Fruit fly (Drosophila melanogaster) whole organism, embryonic: ENCODE data around the gene Best4.

Experiments
- BEAF-32 ChIP-seq: fragments of 200-800 bp; sonication (Bioruptor generic); optimal IDR thresholded peaks from 3 replicates; lab custom pipeline; 2017; ENCODE audit warnings: missing biosample characterization, missing genetic modification characterization, mild to moderate bottlenecking, moderate library complexity, missing genetic modification reagents
- CG10654 ChIP-seq: fragments of 200-800 bp; sonication (Bioruptor generic); optimal IDR thresholded peaks from 2 replicates; lab custom pipeline; 2016; ENCODE audit warnings: missing biosample characterization, missing genetic modification characterization
- CG10959 ChIP-seq: fragments of 200-800 bp; sonication (Bioruptor generic); IDR thresholded peaks from 2 replicates; pipeline ENCODE4 v1.3.6; 2022; ENCODE audit warnings: missing biosample characterization, missing genetic modification characterization
- CG12219 ChIP-seq: fragments of 200-800 bp; sonication (Bioruptor generic); optimal IDR thresholded peaks from 3 replicates; lab custom pipeline; 2018; ENCODE audit warnings: missing biosample characterization, mild to moderate bottlenecking, missing genetic modification characterization
- CG12659 ChIP-seq: fragments of 200-800 bp; sonication (Bioruptor generic); optimal IDR thresholded peaks from 3 replicates; lab custom pipeline; 2017; ENCODE audit warnings: mild to moderate bottlenecking, missing biosample characterization, missing genetic modification reagents, missing genetic modification characterization
- CG12942 ChIP-seq: fragments of 200-800 bp; sonication (Bioruptor generic); optimal IDR thresholded peaks from 3 replicates; lab custom pipeline; 2016; ENCODE audit warnings: missing biosample characterization, missing genetic modification characterization
- CG13123 ChIP-seq: fragments of 200-800 bp; sonication (Bioruptor generic); optimal IDR thresholded peaks from 2 replicates; lab custom pipeline; 2016; ENCODE audit warnings: missing biosample characterization, missing genetic modification characterization
- CG13424 ChIP-seq: fragments of 200-800 bp; sonication (Bioruptor generic); optimal IDR thresholded peaks from 2 replicates; lab custom pipeline; 2019; ENCODE audit warnings: missing biosample characterization, mild to moderate bottlenecking, missing genetic modification characterization, moderate library complexity
- CG15696 ChIP-seq: fragments of 200-800 bp; sonication (Bioruptor generic); optimal IDR thresholded peaks from 2 replicates; lab custom pipeline; 2019; ENCODE audit warnings: missing biosample characterization, mild to moderate bottlenecking, missing genetic modification characterization, moderate library complexity
- CG17612 ChIP-seq: fragments of 200-800 bp; sonication (Bioruptor generic); IDR thresholded peaks from 2 replicates; pipeline ENCODE4 v1.3.6; 2022; ENCODE audit warnings: missing biosample characterization, missing genetic modification characterization
- CG18011 ChIP-seq: fragments of 200-800 bp; sonication (Bioruptor generic); optimal IDR thresholded peaks from 2 replicates; lab custom pipeline; 2017; ENCODE audit warnings: missing biosample characterization, missing genetic modification characterization, mild to moderate bottlenecking, moderate library complexity, missing genotype
- CG18476 ChIP-seq: fragments of 200-800 bp; sonication (Bioruptor generic); optimal IDR thresholded peaks from 2 replicates; lab custom pipeline; 2016; ENCODE audit warnings: missing biosample characterization, mild to moderate bottlenecking, missing genetic modification characterization
- CG2199 ChIP-seq: fragments of 200-800 bp; sonication (Bioruptor generic); IDR thresholded peaks from 3 replicates; pipeline ENCODE4 v1.3.6; 2022; ENCODE audit warnings: missing biosample characterization, missing genetic modification characterization
- CG2712 ChIP-seq: fragments of 200-800 bp; optimal IDR thresholded peaks from 3 replicates; lab custom pipeline; 2019; ENCODE audit warnings: missing biosample characterization, mild to moderate bottlenecking, missing genetic modification characterization, moderate library complexity
- CG30431 ChIP-seq: fragments of 200-800 bp; sonication (Bioruptor generic); optimal IDR thresholded peaks from 2 replicates; lab custom pipeline; 2017; ENCODE audit warnings: missing biosample characterization, missing genetic modification characterization
- CG3065 ChIP-seq: fragments of 200-800 bp; sonication (Bioruptor generic); optimal IDR thresholded peaks from 2 replicates; lab custom pipeline; 2016; ENCODE audit warnings: missing biosample characterization, missing genetic modification characterization
- CG3163 ChIP-seq: fragments of 200-800 bp; sonication (Bioruptor generic); optimal IDR thresholded peaks from 3 replicates; lab custom pipeline; 2016; ENCODE audit warnings: missing biosample characterization, missing genetic modification characterization
- CG4820 ChIP-seq: fragments of 200-800 bp; sonication (Bioruptor generic); optimal IDR thresholded peaks from 3 replicates; lab custom pipeline; 2016; ENCODE audit warnings: missing biosample characterization, missing genetic modification characterization
- CG6689 ChIP-seq: fragments of 200-800 bp; sonication (Bioruptor generic); IDR thresholded peaks from 2 replicates; pipeline ENCODE4 v1.3.6; 2022; ENCODE audit warnings: missing biosample characterization, missing genetic modification characterization
- CG9727 ChIP-seq: fragments of 200-800 bp; sonication (Bioruptor generic); optimal IDR thresholded peaks from 3 replicates; lab custom pipeline; 2017; ENCODE audit warnings: missing biosample characterization, mild to moderate bottlenecking, missing genetic modification characterization
- CG9876 ChIP-seq: fragments of 200-800 bp; sonication (Bioruptor generic); optimal IDR thresholded peaks from 2 replicates; lab custom pipeline; 2016; ENCODE audit warnings: missing biosample characterization, missing genetic modification characterization
- Hand ChIP-seq: fragments of 200-800 bp; sonication (Bioruptor generic); optimal IDR thresholded peaks from 2 replicates; lab custom pipeline; 2017; ENCODE audit warnings: mild to moderate bottlenecking, missing biosample characterization, missing genetic modification reagents, missing genetic modification characterization
- Nf-YC ChIP-seq: fragments of 200-800 bp; optimal IDR thresholded peaks from 3 replicates; lab custom pipeline; 2019; ENCODE audit warnings: missing biosample characterization, mild to moderate bottlenecking, missing genetic modification characterization, moderate library complexity
- Oaz ChIP-seq: fragments of 200-800 bp; sonication (Bioruptor generic); IDR thresholded peaks from 2 replicates; pipeline ENCODE4 v1.3.6; 2022; ENCODE audit warnings: missing biosample characterization, missing genetic modification characterization
- Sox100B ChIP-seq: fragments of 200-800 bp; sonication (Bioruptor generic); optimal IDR thresholded peaks from 3 replicates; lab custom pipeline; 2018; ENCODE audit warnings: missing biosample characterization, mild to moderate bottlenecking, missing genetic modification characterization
- Usf ChIP-seq: fragments of 200-800 bp; sonication (Bioruptor generic); optimal IDR thresholded peaks from 2 replicates; lab custom pipeline; 2017; ENCODE audit warnings: missing genotype, missing biosample characterization, missing genetic modification characterization
- ac ChIP-seq: fragments of 200-800 bp; sonication (Bioruptor generic); optimal IDR thresholded peaks from 3 replicates; lab custom pipeline; 2017; ENCODE audit warnings: missing biosample characterization, mild to moderate bottlenecking, missing genetic modification characterization
- ara ChIP-seq: fragments of 200-800 bp; sonication (Bioruptor generic); IDR thresholded peaks from 2 replicates; pipeline ENCODE4 v1.3.6; 2022; ENCODE audit warnings: missing biosample characterization, missing genetic modification characterization
- ase ChIP-seq: fragments of 200-800 bp; sonication (Bioruptor generic); IDR thresholded peaks from 3 replicates; pipeline ENCODE4 v1.3.6; 2022; ENCODE audit warnings: missing biosample characterization, missing genetic modification characterization
- bab2 ChIP-seq: fragments of 200-800 bp; sonication (Bioruptor generic); optimal IDR thresholded peaks from 2 replicates; lab custom pipeline; 2016; ENCODE audit warnings: missing biosample characterization, missing genetic modification characterization
- br ChIP-seq: fragments of >200 bp; optimal IDR thresholded peaks from 2 replicates; lab custom pipeline; 2017
- bsh ChIP-seq, 2 experiments: fragments of 200-800 bp; sonication (Bioruptor generic); optimal IDR thresholded peaks; 2 replicates each; lab custom pipeline; 2017 to 2018; ENCODE audit warnings: mild to moderate bottlenecking in 2 of 2, missing biosample characterization in 2 of 2, missing genetic modification characterization in 2 of 2, moderate library complexity in 1 of 2
- chif ChIP-seq, 2 experiments: fragments of 200-800 bp; sonication (Bioruptor generic); optimal IDR thresholded peaks; 3 replicates each; lab custom pipeline; 2016; ENCODE audit warnings: missing biosample characterization in 2 of 2, missing genetic modification characterization in 2 of 2
- fd102C ChIP-seq: fragments of 200-800 bp; sonication (Bioruptor generic); optimal IDR thresholded peaks from 2 replicates; lab custom pipeline; 2018; ENCODE audit warnings: missing biosample characterization, mild to moderate bottlenecking, missing genetic modification characterization, moderate library complexity
- fd96Cb ChIP-seq: fragments of 200-800 bp; sonication (Bioruptor generic); optimal IDR thresholded peaks from 2 replicates; lab custom pipeline; 2018; ENCODE audit warnings: missing biosample characterization, mild to moderate bottlenecking, missing genetic modification characterization, moderate library complexity
- gem ChIP-seq: fragments of 200-800 bp; sonication (Bioruptor generic); optimal IDR thresholded peaks from 2 replicates; lab custom pipeline; 2019; ENCODE audit warnings: missing biosample characterization, mild to moderate bottlenecking, missing genetic modification characterization, moderate library complexity
- kah ChIP-seq: fragments of 200-800 bp; sonication (Bioruptor generic); optimal IDR thresholded peaks from 2 replicates; lab custom pipeline; 2018; ENCODE audit warnings: missing biosample characterization, mild to moderate bottlenecking, missing genetic modification characterization
- ken ChIP-seq: fragments of 200-800 bp; sonication (Bioruptor generic); IDR thresholded peaks from 3 replicates; pipeline ENCODE4 v1.3.6; 2022; ENCODE audit warnings: missing biosample characterization, missing genetic modification characterization
- klu ChIP-seq: fragments of 200-800 bp; sonication (Bioruptor generic); IDR thresholded peaks from 2 replicates; pipeline ENCODE4 v1.3.6; 2022; ENCODE audit warnings: missing biosample characterization, missing genetic modification characterization
- knrl ChIP-seq: fragments of 200-800 bp; sonication (Bioruptor generic); IDR thresholded peaks from 3 replicates; pipeline ENCODE4 v1.3.6; 2022; ENCODE audit warnings: missing biosample characterization, missing genetic modification characterization; ENCODE audit not compliant: partially characterized antibody
- lab ChIP-seq: fragments of 200-800 bp; sonication (Bioruptor generic); optimal IDR thresholded peaks from 3 replicates; lab custom pipeline; 2017; ENCODE audit warnings: missing biosample characterization, missing genetic modification characterization, mild to moderate bottlenecking, moderate library complexity, missing genetic modification reagents
- lbe ChIP-seq: fragments of 200-800 bp; sonication (Bioruptor generic); optimal IDR thresholded peaks from 2 replicates; lab custom pipeline; 2016; ENCODE audit warnings: missing biosample characterization, mild to moderate bottlenecking, missing genetic modification characterization
- nau ChIP-seq: fragments of 200-800 bp; sonication (Bioruptor generic); optimal IDR thresholded peaks from 3 replicates; lab custom pipeline; 2017; ENCODE audit warnings: missing biosample characterization, mild to moderate bottlenecking, missing genetic modification characterization, missing genetic modification reagents
- nmo ChIP-seq: fragments of 200-800 bp; sonication (Bioruptor generic); optimal IDR thresholded peaks from 2 replicates; lab custom pipeline; 2018; ENCODE audit warnings: missing biosample characterization, mild to moderate bottlenecking, missing genetic modification characterization, moderate library complexity
- oc ChIP-seq: fragments of 200-800 bp; sonication (Bioruptor generic); optimal IDR thresholded peaks from 2 replicates; lab custom pipeline; 2018; ENCODE audit warnings: missing biosample characterization, mild to moderate bottlenecking, missing genetic modification characterization, moderate library complexity
- stc ChIP-seq: fragments of 200-800 bp; sonication (Bioruptor generic); IDR thresholded peaks from 2 replicates; pipeline ENCODE4 v1.3.6; 2022; ENCODE audit warnings: missing biosample characterization, missing genetic modification characterization
- tgo ChIP-seq: fragments of 200-800 bp; sonication (Bioruptor generic); IDR thresholded peaks from 3 replicates; pipeline ENCODE4 v1.3.6; 2022; ENCODE audit warnings: missing biosample characterization, missing genetic modification characterization
- tio ChIP-seq: fragments of 200-800 bp; sonication (Bioruptor generic); optimal IDR thresholded peaks from 2 replicates; lab custom pipeline; 2017; ENCODE audit warnings: missing biosample characterization, missing genetic modification characterization, inconsistent platforms
- trem ChIP-seq: fragments of 200-800 bp; optimal IDR thresholded peaks from 3 replicates; lab custom pipeline; 2019; ENCODE audit warnings: missing biosample characterization, mild to moderate bottlenecking, missing genetic modification characterization, moderate library complexity
- wor ChIP-seq: fragments of 200-800 bp; sonication (Bioruptor generic); IDR thresholded peaks from 2 replicates; pipeline ENCODE4 v1.3.6; 2022; ENCODE audit warnings: missing biosample characterization, missing genetic modification characterization
- zen2 ChIP-seq: fragments of 200-800 bp; sonication (Bioruptor generic); IDR thresholded peaks from 3 replicates; pipeline ENCODE4 v1.3.6; 2022; ENCODE audit warnings: missing biosample characterization, missing genetic modification characterization; ENCODE audit not compliant: partially characterized antibody

Gene Best4

dm6 chr3L:15261067-15261506 lies 37.7 kb upstream of the Best4 start (continued):
- TF ChIP-seq ac: peak; percentile 83
- TF ChIP-seq lbe (GFP tag; lab: Kevin White, UChicago): peak; percentile 61
- TF ChIP-seq CG2199: no peak
- TF ChIP-seq CG6689 (GFP tag; lab: Robert Waterston, UW): peak; percentile 49
- no peak for TF ChIP-seq ase (GFP tag; lab: Robert Waterston, UW)
- TF ChIP-seq stc (GFP tag; lab: Robert Waterston, UW): peak; percentile 28; the same call in 1 of the 2 replicates
- TF ChIP-seq CG13123 (GFP tag; lab: Kevin White, UChicago): peak; percentile 6
- peak; percentile 16 for TF ChIP-seq trem (tag; lab: Kevin White, UChicago)
- TF ChIP-seq bsh (GFP tag; optimal IDR thresholded peaks at IDR 0.05; lab: Kevin White, UChicago): peak; percentile 63 to 83
- no peak for TF ChIP-seq fd102C
- TF ChIP-seq fd96Cb (tag; lab: Kevin White, UChicago): peak; percentile 59
- peak in 1 of 2 experiments; percentile 9 for TF ChIP-seq chif (GFP tag; optimal IDR thresholded peaks at IDR 0.05; lab: Kevin White, UChicago)
- peak; percentile 79 for TF ChIP-seq CG13424 (tag; lab: Kevin White, UChicago)
- peak; percentile 44 for TF ChIP-seq CG12219 (GFP tag; lab: Kevin White, UChicago)
- peak; percentile 32 for TF ChIP-seq CG12659 (GFP tag; lab: Kevin White, UChicago)
- TF ChIP-seq CG18011 (GFP tag; lab: Kevin White, UChicago): no peak
- TF ChIP-seq wor (GFP tag; lab: Robert Waterston, UW): 0 out of 2 replicates have a peak, but pooled peaks have one; percentile 19
- TF ChIP-seq Usf (GFP tag; lab: Kevin White, UChicago): peak; percentile 9
- TF ChIP-seq nau (GFP tag; lab: Kevin White, UChicago): peak; percentile 18
- TF ChIP-seq CG12942 (GFP tag; lab: Kevin White, UChicago): peak; percentile 1
- TF ChIP-seq CG30431 (GFP tag; lab: Kevin White, UChicago): peak; percentile 56
- no peak for TF ChIP-seq BEAF-32 (GFP tag; lab: Kevin White, UChicago)
- TF ChIP-seq CG4820 (GFP tag; lab: Kevin White, UChicago): peak; percentile 37
- TF ChIP-seq Oaz (GFP tag; lab: Robert Waterston, UW): peak; percentile 45; the same call in 1 of the 2 replicates
- TF ChIP-seq tgo: peak; percentile 49; the same call in 2 of the 3 replicates
- TF ChIP-seq knrl: no peak
- peak; percentile 47 for TF ChIP-seq tio (GFP tag; lab: Kevin White, UChicago)
- TF ChIP-seq ken: no peak
- TF ChIP-seq Nf-YC (tag; lab: Kevin White, UChicago): peak; percentile 10
- TF ChIP-seq br: no peak
- TF ChIP-seq CG3065 (GFP tag; lab: Kevin White, UChicago): no peak
- TF ChIP-seq CG18476 (GFP tag; lab: Kevin White, UChicago): peak; percentile 23
- peak; percentile 73 for TF ChIP-seq CG9727
- TF ChIP-seq CG3163 (GFP tag; lab: Kevin White, UChicago): no peak
- no peak for TF ChIP-seq Hand (GFP tag; lab: Kevin White, UChicago)
- TF ChIP-seq bab2 (GFP tag; lab: Kevin White, UChicago): no peak
- peak; percentile 70 for TF ChIP-seq ara (GFP tag; lab: Robert Waterston, UW)
- peak; percentile 76 for TF ChIP-seq gem (tag; lab: Kevin White, UChicago)
- no peak for TF ChIP-seq zen2 (GFP tag; lab: Robert Waterston, UW)
- peak; percentile 85 for TF ChIP-seq nmo (GFP tag; lab: Kevin White, UChicago)
- peak; percentile 51 for TF ChIP-seq oc (tag; lab: Kevin White, UChicago)
- peak; percentile 30 for TF ChIP-seq CG10654
- peak; percentile 85 for TF ChIP-seq CG2712
- peak; percentile 26 for TF ChIP-seq lab
- TF ChIP-seq Sox100B (GFP tag; lab: Kevin White, UChicago): peak; percentile 64
- peak; percentile 7 for TF ChIP-seq kah (GFP tag; lab: Kevin White, UChicago)
- TF ChIP-seq CG10959 (GFP tag; lab: Robert Waterston, UW): peak; percentile 55
- no peak for TF ChIP-seq CG9876 (GFP tag; lab: Kevin White, UChicago)
- peak; percentile 89 for TF ChIP-seq CG15696 (tag; lab: Kevin White, UChicago)
- no peak for TF ChIP-seq CG17612 (GFP tag; lab: Robert Waterston, UW)
- no peak for TF ChIP-seq klu (GFP tag; lab: Robert Waterston, UW)
